Worm (Caenorhabditis elegans) whole organism, L4 larva: Measurements from ENCODE around the gene H39E20.1.

Experiments used
- F10B5.3 ChIP-seq: sonication (generic microtip); optimal IDR thresholded peaks from 2 replicates; lab custom pipeline; 2016; ENCODE audit warnings: mild to moderate bottlenecking, missing genetic modification characterization, missing compliant biosample characterization
- F26F4.8 ChIP-seq: fragments of 200-800 bp; sonication (Bioruptor generic); conservative IDR thresholded peaks from 2 replicates; pipeline ENCODE4 v1.3.6; 2022; ENCODE audit warnings: missing genetic modification characterization, missing compliant biosample characterization
- T20F7.1 ChIP-seq: fragments of 200-800 bp; sonication (Bioruptor generic); optimal IDR thresholded peaks from 2 replicates; lab custom pipeline; 2018; ENCODE audit warnings: mild to moderate bottlenecking, missing genetic modification characterization, missing compliant biosample characterization
- T26A8.4 ChIP-seq: fragments of 200-800 bp; sonication (Bioruptor generic); IDR thresholded peaks from 2 replicates; pipeline ENCODE4 v1.3.6; 2022; ENCODE audit warnings: missing genetic modification characterization, missing compliant biosample characterization
- Y105C5A.15 ChIP-seq: fragments of 200-800 bp; sonication (Bioruptor generic); IDR thresholded peaks from 2 replicates; pipeline ENCODE4 v1.3.6; 2022; ENCODE audit warnings: missing genetic modification characterization, missing compliant biosample characterization
- Y48G9A.11 ChIP-seq: fragments of 200-800 bp; sonication (Bioruptor generic); IDR thresholded peaks from 2 replicates; pipeline ENCODE4 v1.3.6; 2022; ENCODE audit warnings: missing genetic modification reagents, missing genetic modification characterization, missing compliant biosample characterization
- Y5F2A.4 ChIP-seq: fragments of 200-800 bp; sonication (Bioruptor generic); optimal IDR thresholded peaks from 2 replicates; lab custom pipeline; 2018; ENCODE audit warnings: mild to moderate bottlenecking, missing genetic modification characterization, missing compliant biosample characterization
- Y75B8A.6 ChIP-seq: fragments of 200-800 bp; sonication (Bioruptor generic); IDR thresholded peaks from 2 replicates; pipeline ENCODE4 v1.3.6; 2022; ENCODE audit warnings: missing genetic modification reagents, missing genetic modification characterization, missing compliant biosample characterization
- ZK546.5 ChIP-seq, 2 experiments: sonication (generic microtip); optimal IDR thresholded peaks; 2 replicates each; lab custom pipeline; 2017; ENCODE audit warnings: missing biosample characterization in 2 of 2, missing genetic modification characterization in 2 of 2
- ceh-32 ChIP-seq: sonication (generic microtip); optimal IDR thresholded peaks from 2 replicates; lab custom pipeline; 2016; ENCODE audit warnings: mild to moderate bottlenecking, missing genetic modification characterization, missing compliant biosample characterization; ENCODE audit not compliant: poor library complexity
- ceh-44 ChIP-seq: fragments of 200-800 bp; sonication (Bioruptor generic); IDR thresholded peaks from 2 replicates; pipeline ENCODE4 v1.3.6; 2022; ENCODE audit warnings: missing genetic modification reagents, missing genetic modification characterization, missing compliant biosample characterization
- ceh-62 ChIP-seq: sonication (generic microtip); optimal IDR thresholded peaks from 2 replicates; lab custom pipeline; 2017; ENCODE audit warnings: missing biosample characterization, missing genetic modification characterization
- daf-16 ChIP-seq, 3 experiments: sonication (generic microtip); optimal IDR thresholded peaks; 2 replicates each; lab custom pipeline; 2016 to 2017; ENCODE audit warnings: missing genetic modification characterization in 3 of 3, missing genetic modification reagents in 3 of 3, mild to moderate bottlenecking in 2 of 3, missing compliant biosample characterization in 2 of 3, missing biosample characterization in 1 of 3, moderate library complexity in 1 of 3
- dmd-6 ChIP-seq: fragments of 200-800 bp; sonication (Bioruptor generic); IDR thresholded peaks from 2 replicates; pipeline ENCODE4 v1.3.6; 2022; ENCODE audit warnings: missing genetic modification reagents, missing genetic modification characterization, missing compliant biosample characterization
- dmd-9 ChIP-seq: fragments of 200-800 bp; sonication (Bioruptor generic); IDR thresholded peaks from 2 replicates; pipeline ENCODE4 v1.3.6; 2022; ENCODE audit warnings: missing genetic modification reagents, missing genetic modification characterization, missing compliant biosample characterization
- egl-27 ChIP-seq: sonication (generic microtip); optimal IDR thresholded peaks from 3 replicates; lab custom pipeline; 2017; ENCODE audit warnings: missing biosample characterization, missing genetic modification reagents, missing genetic modification characterization
- egl-43 ChIP-seq: fragments of 200-800 bp; sonication (Bioruptor generic); IDR thresholded peaks from 2 replicates; pipeline ENCODE4 v1.3.6; 2022; ENCODE audit warnings: missing genetic modification reagents, missing genetic modification characterization, missing compliant biosample characterization
- fkh-10 ChIP-seq: fragments of 150-350 bp; optimal IDR thresholded peaks from 2 replicates; lab custom pipeline; 2014; ENCODE audit warnings: missing biosample characterization, missing genetic modification reagents, missing genetic modification characterization
- fos-1 ChIP-seq: fragments of 150-350 bp; optimal IDR thresholded peaks from 2 replicates; lab custom pipeline; 2014; ENCODE audit warnings: missing biosample characterization, missing genetic modification characterization
- gei-8 ChIP-seq: fragments of 200-800 bp; sonication (Bioruptor generic); optimal IDR thresholded peaks from 2 replicates; lab custom pipeline; 2018; ENCODE audit warnings: mild to moderate bottlenecking, missing genetic modification characterization, missing compliant biosample characterization
- hif-1 ChIP-seq, 2 experiments: sonication (generic microtip); optimal IDR thresholded peaks; 2 replicates each; lab custom pipeline; 2016 to 2017; ENCODE audit warnings: missing compliant biosample characterization in 2 of 2, missing genetic modification characterization in 2 of 2, missing genetic modification reagents in 2 of 2, missing genotype in 2 of 2, mild to moderate bottlenecking in 1 of 2
- lim-7 ChIP-seq: fragments of 200-800 bp; sonication (Bioruptor generic); IDR thresholded peaks from 2 replicates; pipeline ENCODE4 v1.3.6; 2022; ENCODE audit warnings: missing genetic modification characterization, missing compliant biosample characterization
- lin-29 ChIP-seq: fragments of 200-800 bp; sonication (Bioruptor generic); IDR thresholded peaks from 2 replicates; pipeline ENCODE4 v1.3.6; 2022; ENCODE audit warnings: missing genetic modification reagents, missing genetic modification characterization, missing compliant biosample characterization
- lin-39 ChIP-seq: fragments of 150-350 bp; optimal IDR thresholded peaks from 2 replicates; lab custom pipeline; 2014; ENCODE audit warnings: missing biosample characterization, missing genetic modification reagents, missing genetic modification characterization
- lsy-2 ChIP-seq, 2 experiments: fragments of 150-350 bp in 1 of 2; sonication (generic microtip) in 1 of 2; optimal IDR thresholded peaks; 2 replicates each; lab custom pipeline; 2014 to 2017; ENCODE audit warnings: missing biosample characterization in 2 of 2, missing genetic modification characterization in 2 of 2
- mdt-29 ChIP-seq: fragments of 200-800 bp; sonication (Bioruptor generic); IDR thresholded peaks from 2 replicates; pipeline ENCODE4 v1.3.6; 2022; ENCODE audit warnings: missing genetic modification reagents, missing genetic modification characterization, missing compliant biosample characterization
- mep-1 ChIP-seq: fragments of 150-350 bp; sonication (generic microtip); optimal IDR thresholded peaks from 3 replicates; lab custom pipeline; 2014; ENCODE audit warnings: missing biosample characterization, missing genetic modification characterization
- mes-2 ChIP-seq: sonication (generic microtip); optimal IDR thresholded peaks from 2 replicates; lab custom pipeline; 2016; ENCODE audit warnings: missing genotype, mild to moderate bottlenecking, missing genetic modification characterization, missing compliant biosample characterization; ENCODE audit not compliant: poor library complexity, severe bottlenecking
- mxl-3 ChIP-seq: fragments of 200-800 bp; sonication (Bioruptor generic); optimal IDR thresholded peaks from 2 replicates; lab custom pipeline; 2018; ENCODE audit warnings: mild to moderate bottlenecking, missing genetic modification characterization, missing compliant biosample characterization
- nhr-10 ChIP-seq: fragments of 150-350 bp; optimal IDR thresholded peaks from 2 replicates; lab custom pipeline; 2014; ENCODE audit warnings: missing biosample characterization, missing genetic modification characterization
- nhr-25 ChIP-seq: sonication (generic microtip); optimal IDR thresholded peaks from 2 replicates; lab custom pipeline; 2017; ENCODE audit warnings: missing genetic modification characterization, mild to moderate bottlenecking, missing compliant biosample characterization, antibody characterized with exemption, moderate library complexity, borderline replicate concordance; ENCODE audit not compliant: insufficient read depth
- nhr-42 ChIP-seq: fragments of 200-800 bp; sonication (Bioruptor generic); IDR thresholded peaks from 2 replicates; pipeline ENCODE4 v1.3.6; 2022; ENCODE audit warnings: missing genetic modification characterization, missing compliant biosample characterization
- nhr-48 ChIP-seq: sonication (generic microtip); optimal IDR thresholded peaks from 2 replicates; lab custom pipeline; 2016; ENCODE audit warnings: mild to moderate bottlenecking, missing genetic modification characterization, missing compliant biosample characterization
- nhr-6 ChIP-seq: fragments of 150-350 bp; optimal IDR thresholded peaks from 2 replicates; lab custom pipeline; 2014; ENCODE audit warnings: missing biosample characterization, missing genetic modification characterization
- nhr-76 ChIP-seq: fragments of 150-350 bp; optimal IDR thresholded peaks from 2 replicates; lab custom pipeline; 2014; ENCODE audit warnings: missing biosample characterization, missing genetic modification characterization
- nhr-77 ChIP-seq: fragments of 150-350 bp; optimal IDR thresholded peaks from 2 replicates; lab custom pipeline; 2014; ENCODE audit warnings: missing biosample characterization, missing genetic modification characterization
- rbr-2 ChIP-seq: sonication (generic microtip); optimal IDR thresholded peaks from 2 replicates; lab custom pipeline; 2016; ENCODE audit warnings: missing genotype, missing genetic modification characterization, missing compliant biosample characterization
- saeg-2 ChIP-seq: fragments of 200-800 bp; sonication (Bioruptor generic); IDR thresholded peaks from 2 replicates; pipeline ENCODE4 v1.3.6; 2022; ENCODE audit warnings: missing genetic modification reagents, missing genetic modification characterization, missing compliant biosample characterization
- skn-1 ChIP-seq: fragments of 150-350 bp; optimal IDR thresholded peaks from 2 replicates; lab custom pipeline; 2014; ENCODE audit warnings: missing biosample characterization, missing genetic modification characterization
- spr-3 ChIP-seq: fragments of 200-800 bp; sonication (Bioruptor generic); optimal IDR thresholded peaks from 2 replicates; lab custom pipeline; 2018; ENCODE audit warnings: mild to moderate bottlenecking, missing genetic modification characterization, missing compliant biosample characterization
- tag-97 ChIP-seq: fragments of 200-800 bp; sonication (Bioruptor generic); IDR thresholded peaks from 2 replicates; pipeline ENCODE4 v1.3.6; 2022; ENCODE audit warnings: missing genetic modification characterization, missing compliant biosample characterization
- tra-1 ChIP-seq: fragments of 200-800 bp; sonication (Bioruptor generic); IDR thresholded peaks from 2 replicates; pipeline ENCODE4 v1.3.6; 2022; ENCODE audit warnings: missing genetic modification reagents, missing genetic modification characterization, missing compliant biosample characterization
- unc-39 ChIP-seq: sonication (generic microtip); optimal IDR thresholded peaks from 2 replicates; lab custom pipeline; 2017; ENCODE audit warnings: missing biosample characterization, missing genetic modification characterization
- vab-7 ChIP-seq: fragments of 200-800 bp; sonication (Bioruptor generic); IDR thresholded peaks from 2 replicates; pipeline ENCODE4 v1.3.6; 2022; ENCODE audit warnings: missing genetic modification reagents, missing genetic modification characterization, missing compliant biosample characterization
- zfp-2 ChIP-seq: sonication (generic microtip); optimal IDR thresholded peaks from 2 replicates; lab custom pipeline; 2016; ENCODE audit warnings: mild to moderate bottlenecking, missing genetic modification characterization, missing compliant biosample characterization
- zfp-3 ChIP-seq: fragments of 200-800 bp; sonication (Bioruptor generic); conservative IDR thresholded peaks from 2 replicates; pipeline ENCODE4 v1.3.6; 2022; ENCODE audit warnings: missing genetic modification reagents, missing genetic modification characterization, missing compliant biosample characterization
- zip-11 ChIP-seq: fragments of 200-800 bp; sonication (Bioruptor generic); IDR thresholded peaks from 2 replicates; pipeline ENCODE4 v1.3.6; 2022; ENCODE audit warnings: missing genetic modification characterization, missing compliant biosample characterization
- ztf-11 ChIP-seq: fragments of 150-350 bp; optimal IDR thresholded peaks from 2 replicates; lab custom pipeline; 2014; ENCODE audit warnings: missing biosample characterization, missing genetic modification characterization
- ztf-7 ChIP-seq: fragments of 150-350 bp; optimal IDR thresholded peaks from 2 replicates; lab custom pipeline; 2014; ENCODE audit warnings: missing biosample characterization, missing genetic modification characterization

Gene H39E20.1

ce11 chrX:1389382-1389983 lies 7.9 kb downstream of the H39E20.1 start (continued):
- TF ChIP-seq saeg-2 (peak; percentile 81; the same call in 1 of the 2 replicates), ceh-62 (tag; lab: Kevin White, UChicago) (no peak), T20F7.1 (GFP tag; lab: Kevin White, UChicago) (peak; percentile 88), dmd-9 (GFP tag; lab: Robert Waterston, UW) (no peak), daf-16 (GFP tag; optimal IDR thresholded peaks at IDR 0.05; lab: Kevin White, UChicago) (peak; percentile 79 to 98), daf-16 (tag; optimal IDR thresholded peaks at IDR 0.05; lab: Kevin White, UChicago) (peak; percentile 82), nhr-6 (tag; lab: Kevin White, UChicago) (peak; percentile 98), vab-7 (GFP tag; lab: Robert Waterston, UW) (peak; percentile 90), zip-11 (GFP tag; lab: Robert Waterston, UW) (no peak), Y75B8A.6 (GFP tag; lab: Robert Waterston, UW) (no peak), nhr-77 (tag; lab: Kevin White, UChicago) (peak; percentile 99), lin-39 (peak; percentile 70), lin-29 (peak; percentile 61; the same call in 1 of the 2 replicates), hif-1 (tag; optimal IDR thresholded peaks at IDR 0.05; lab: Kevin White, UChicago) (peak; percentile 49 to 54), F10B5.3 (peak; percentile 83), ztf-7 (tag; lab: Kevin White, UChicago) (peak; percentile 93), tag-97 (GFP tag; lab: Robert Waterston, UW) (no peak), zfp-2 (tag; lab: Kevin White, UChicago) (peak; percentile 65), nhr-10 (tag; lab: Kevin White, UChicago) (peak; percentile 92), skn-1 (tag; lab: Kevin White, UChicago) (no peak), fkh-10 (GFP tag; lab: Kevin White, UChicago) (peak; percentile 77), Y5F2A.4 (peak; percentile 61), unc-39 (tag; lab: Kevin White, UChicago) (no peak), nhr-25 (tag; lab: Kevin White, UChicago) (peak; percentile 73), mes-2 (peak; percentile 87), lsy-2 (tag; optimal IDR thresholded peaks at IDR 0.05; lab: Kevin White, UChicago) (peak; percentile 92 to 93), nhr-48 (tag; lab: Kevin White, UChicago) (peak; percentile 93), rbr-2 (tag; lab: Kevin White, UChicago) (peak; percentile 97), egl-27 (tag; lab: Kevin White, UChicago) (no peak), ZK546.5 (tag; optimal IDR thresholded peaks at IDR 0.05; lab: Kevin White, UChicago) (peak in 1 of 2 experiments; percentile 55), spr-3 (GFP tag; lab: Kevin White, UChicago) (peak; percentile 92), Y105C5A.15 (GFP tag; lab: Robert Waterston, UW) (0 out of 2 replicates have a peak, but pooled peaks have one; percentile 66), ceh-32 (tag; lab: Kevin White, UChicago) (peak; percentile 77), ceh-44 (GFP tag; lab: Robert Waterston, UW) (0 out of 2 replicates have a peak, but pooled peaks have one; percentile 32), gei-8 (GFP tag; lab: Kevin White, UChicago) (no peak), lim-7 (GFP tag; lab: Robert Waterston, UW) (no peak), dmd-6 (GFP tag; lab: Robert Waterston, UW) (peak; percentile 88), mep-1 (tag; lab: Kevin White, UChicago) (peak; percentile 99), ztf-11 (tag; lab: Kevin White, UChicago) (no peak), mdt-29 (GFP tag; lab: Robert Waterston, UW) (no peak; the same call in 1 of the 2 replicates), fos-1 (tag; lab: Kevin White, UChicago) (peak; percentile 66), zfp-3 (peak; percentile 74), mxl-3 (GFP tag; lab: Kevin White, UChicago) (peak; percentile 76), nhr-76 (peak; percentile 89), Y48G9A.11 (GFP tag; lab: Robert Waterston, UW) (0 out of 2 replicates have a peak, but pooled peaks have one; percentile 29), nhr-42 (peak; percentile 96), tra-1 (GFP tag; lab: Robert Waterston, UW) (peak; percentile 86), F26F4.8 (no peak), egl-43 (peak; percentile 77), T26A8.4 (GFP tag; lab: Robert Waterston, UW) (peak; percentile 98)
